Fruit fly (Drosophila melanogaster): ENCODE results near the gene PolA2.

The PolA2 gene

DNA sequence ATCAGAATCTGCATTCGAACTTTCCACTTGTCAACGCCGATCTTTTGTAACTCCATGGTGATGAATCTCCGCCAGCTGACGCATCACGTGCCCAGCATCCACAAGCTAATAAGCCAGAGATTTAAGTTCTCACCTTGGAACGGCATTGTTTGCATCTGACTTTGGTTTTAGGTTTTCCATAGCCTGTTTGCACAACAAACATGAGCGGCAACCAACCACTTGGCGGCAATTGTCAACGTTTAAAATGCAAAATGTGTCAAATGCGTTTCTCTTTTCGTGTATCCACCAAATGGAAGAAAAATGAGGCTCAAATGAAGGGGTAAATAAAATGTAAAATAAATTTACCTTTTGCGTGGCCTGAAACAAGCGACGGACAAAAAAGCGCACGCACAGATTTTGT, 36.6 kb upstream of the PolA2 start (continued):
- no peak for TF ChIP-seq CG14441 (GFP tag; IDR thresholded peaks at IDR 0.05)
- no peak for TF ChIP-seq CG9437 (GFP tag; optimal IDR thresholded peaks at IDR 0.05)
- TF ChIP-seq Deaf1 (tag; optimal IDR thresholded peaks at IDR 0.05): no peak
- TF ChIP-seq CG8388 (GFP tag; optimal IDR thresholded peaks at IDR 0.05): no peak
- TF ChIP-seq Dll (GFP tag; IDR thresholded peaks at IDR 0.05; ENCODE audit: partially characterized antibody): no peak
- TF ChIP-seq lov (optimal IDR thresholded peaks at IDR 0.05): no peak
- TF ChIP-seq lov (GFP tag; IDR thresholded peaks at IDR 0.05): no peak
- no peak for TF ChIP-seq CG5953 (GFP tag; IDR thresholded peaks at IDR 0.05)
- TF ChIP-seq tio (GFP tag; optimal IDR thresholded peaks at IDR 0.05): no peak
- no peak for TF ChIP-seq Trl (optimal IDR thresholded peaks at IDR 0.05)
- no peak for TF ChIP-seq Trl (GFP tag; optimal IDR thresholded peaks at IDR 0.05)
- peak in 1 of 2 experiments; percentile 12 for TF ChIP-seq bsh (GFP tag; optimal IDR thresholded peaks at IDR 0.05)
- TF ChIP-seq vvl (GFP tag; IDR thresholded peaks at IDR 0.05): peak; percentile 11; the same call in 1 of the 2 replicates
- TF ChIP-seq Pdp1 (GFP tag; optimal IDR thresholded peaks at IDR 0.05): no peak
- TF ChIP-seq org-1 (GFP tag; optimal IDR thresholded peaks at IDR 0.05): no peak
- TF ChIP-seq mirr (GFP tag; optimal IDR thresholded peaks at IDR 0.05): no peak
- no peak for TF ChIP-seq CG4424 (GFP tag; optimal IDR thresholded peaks at IDR 0.05)
- TF ChIP-seq Abd-B (GFP tag; optimal IDR thresholded peaks at IDR 0.05): no peak
- no peak for TF ChIP-seq CG6813 (GFP tag; optimal IDR thresholded peaks at IDR 0.05)
- TF ChIP-seq Ptx1 (GFP tag; IDR thresholded peaks at IDR 0.05): no peak
- no peak for TF ChIP-seq CG11247 (GFP tag; IDR thresholded peaks at IDR 0.05)
- TF ChIP-seq Myb (GFP tag; optimal IDR thresholded peaks at IDR 0.05): no peak
- no peak for TF ChIP-seq sd (tag; optimal IDR thresholded peaks at IDR 0.05)
- no peak for TF ChIP-seq jigr1 (GFP tag; IDR thresholded peaks at IDR 0.05)
- no peak for TF ChIP-seq BtbVII (GFP tag; optimal IDR thresholded peaks at IDR 0.05)
- peak; percentile 61 for TF ChIP-seq sens (GFP tag)
- no peak for TF ChIP-seq CG11560 (tag; IDR thresholded peaks at IDR 0.05)
- no peak for TF ChIP-seq CG17328 (GFP tag; IDR thresholded peaks at IDR 0.05)
- TF ChIP-seq gcm (GFP tag; optimal IDR thresholded peaks at IDR 0.05): no peak
- TF ChIP-seq HmgD (GFP tag; optimal IDR thresholded peaks at IDR 0.05): no peak
- TF ChIP-seq Elba2 (GFP tag; optimal IDR thresholded peaks at IDR 0.05): no peak
- peak; percentile 16 for TF ChIP-seq Asciz (GFP tag; optimal IDR thresholded peaks at IDR 0.05)
- peak; percentile 18 for TF ChIP-seq ATbp (GFP tag; optimal IDR thresholded peaks at IDR 0.05)
- no peak for TF ChIP-seq CG7963 (GFP tag; IDR thresholded peaks at IDR 0.05; ENCODE audit: partially characterized antibody)
- TF ChIP-seq dmrt99B (tag; optimal IDR thresholded peaks at IDR 0.05): no peak
- TF ChIP-seq HLH54F (GFP tag; optimal IDR thresholded peaks at IDR 0.05): no peak
- TF ChIP-seq oc (tag; optimal IDR thresholded peaks at IDR 0.05): no peak
- no peak for TF ChIP-seq CG10462 (GFP tag; optimal IDR thresholded peaks at IDR 0.05)
- TF ChIP-seq CG10321 (GFP tag; IDR thresholded peaks at IDR 0.05): no peak
- TF ChIP-seq ash1 (GFP tag; optimal IDR thresholded peaks at IDR 0.05): no peak
- no peak for TF ChIP-seq CG8765 (GFP tag; IDR thresholded peaks at IDR 0.05)
- TF ChIP-seq slou (GFP tag; optimal IDR thresholded peaks at IDR 0.05): no peak
- TF ChIP-seq Usf (GFP tag; optimal IDR thresholded peaks at IDR 0.05): no peak
- TF ChIP-seq Gsc (GFP tag; IDR thresholded peaks at IDR 0.05): no peak
- TF ChIP-seq pum (GFP tag; optimal IDR thresholded peaks at IDR 0.05): no peak
- no peak for TF ChIP-seq Mes4 (GFP tag; optimal IDR thresholded peaks at IDR 0.05)
- no peak for TF ChIP-seq CG17361 (GFP tag; IDR thresholded peaks at IDR 0.05)
- no peak for TF ChIP-seq Vsx1 (GFP tag; optimal IDR thresholded peaks at IDR 0.05)
- no peak for TF ChIP-seq slbo (GFP tag; IDR thresholded peaks at IDR 0.05)
- TF ChIP-seq Gug (GFP tag; IDR thresholded peaks at IDR 0.05): no peak
- TF ChIP-seq Med (GFP tag): peak; percentile 58
- TF ChIP-seq yki (optimal IDR thresholded peaks at IDR 0.05): no peak
- TF ChIP-seq CG17359 (tag; optimal IDR thresholded peaks at IDR 0.05): no peak

All from whole organism, embryonic.